Fruit fly (Drosophila melanogaster): ENCODE results near the gene Rint1.

- no peak for TF ChIP-seq CG8478 (optimal IDR thresholded peaks at IDR 0.05)
- no peak for TF ChIP-seq CTCF (optimal IDR thresholded peaks at IDR 0.05)
These were observed 39.9 kb upstream of the Rint1 start for dm6 chr3L:7283541-7283940.

Data from S2 (cell line).